Worm (Caenorhabditis elegans) whole organism, L2 larva: ENCODE measurements around the gene C04E6.8.

Experiments
- ZK546.5 ChIP-seq: sonication (generic microtip); optimal IDR thresholded peaks from 2 replicates; lab custom pipeline; 2017; ENCODE audit warnings: missing biosample characterization, missing genetic modification characterization
- ama-1 ChIP-seq: fragments of 150-350 bp; optimal IDR thresholded peaks from 2 replicates; lab custom pipeline; 2018; ENCODE audit warnings: inconsistent platforms
- lin-13 ChIP-seq: fragments of 150-350 bp; optimal IDR thresholded peaks from 2 replicates; lab custom pipeline; 2014; ENCODE audit warnings: missing biosample characterization, missing genetic modification reagents, missing genetic modification characterization
- mab-5 ChIP-seq: fragments of 150-350 bp; optimal IDR thresholded peaks from 2 replicates; lab custom pipeline; 2014; ENCODE audit warnings: missing biosample characterization, missing genetic modification characterization
- skn-1 ChIP-seq: sonication (generic microtip); optimal IDR thresholded peaks from 2 replicates; lab custom pipeline; 2017; ENCODE audit warnings: missing biosample characterization, missing genetic modification characterization
- ztf-1 ChIP-seq: fragments of 200-800 bp; sonication (Bioruptor generic); conservative IDR thresholded peaks from 2 replicates; pipeline ENCODE4 v1.3.6; 2022; ENCODE audit warnings: missing genetic modification characterization, missing compliant biosample characterization

DNA sequence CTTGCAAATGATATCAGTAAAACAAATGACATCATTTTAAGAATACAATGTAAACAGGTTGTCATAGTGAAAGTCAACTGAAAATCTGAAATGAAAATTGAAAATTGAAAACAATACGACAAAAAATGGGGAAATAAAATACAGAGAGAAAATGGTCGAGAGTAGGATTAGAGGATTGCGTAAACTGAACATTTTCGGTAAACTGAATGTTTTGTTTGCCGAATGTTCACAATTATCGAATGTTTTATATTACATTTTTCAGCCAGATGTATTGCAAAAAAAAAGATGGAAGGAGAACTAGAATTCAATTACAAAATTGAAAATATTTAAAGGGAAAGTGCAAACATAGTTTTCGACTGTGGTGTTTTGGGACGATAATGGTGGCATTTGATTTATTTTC lies 18.6 kb downstream of the C04E6.8 start, which contains the start of gene F26F12.5:
- TF ChIP-seq ZK546.5 (tag; lab: Kevin White, UChicago) (no peak), ztf-1 (GFP tag; lab: Robert Waterston, UW) (no peak), mab-5 (tag; lab: Kevin White, UChicago) (no peak), ama-1 (lab: Kevin White, UChicago) (no peak), skn-1 (tag; lab: Kevin White, UChicago) (no peak), lin-13 (GFP tag; lab: Kevin White, UChicago) (no peak)
